Fruit fly (Drosophila melanogaster): Measurements from ENCODE around the gene CG12702.

dm6 chrX:19748014-19748413 lies 16.7 kb downstream of the CG12702 start, which contains the start of gene Alr:
- TF ChIP-seq CG8478 (optimal IDR thresholded peaks at IDR 0.05): no peak
- TF ChIP-seq CTCF (optimal IDR thresholded peaks at IDR 0.05): no peak

Measured in S2 (cell line).